Worm (Caenorhabditis elegans) whole organism, mixed stage, embryonic: Measurements from ENCODE around the gene F23H12.7.

Experiments
- M03D4.4 ChIP-seq: sonication (generic microtip); optimal IDR thresholded peaks from 2 replicates; lab custom pipeline; 2017; ENCODE audit warnings: mild to moderate bottlenecking, missing genetic modification characterization, missing compliant biosample characterization
- bed-3 ChIP-seq: fragments of 200-800 bp; sonication (Bioruptor generic); optimal IDR thresholded peaks from 3 replicates; lab custom pipeline; 2018; ENCODE audit warnings: mild to moderate bottlenecking, missing genetic modification characterization, moderate library complexity, missing compliant biosample characterization
- blmp-1 ChIP-seq: fragments of 150-350 bp; optimal IDR thresholded peaks from 2 replicates; lab custom pipeline; 2014; ENCODE audit warnings: missing biosample characterization, missing genetic modification characterization
- ceh-39 ChIP-seq: fragments of 150-350 bp; optimal IDR thresholded peaks from 2 replicates; lab custom pipeline; 2014; ENCODE audit warnings: missing biosample characterization, missing genetic modification characterization
- ceh-43 ChIP-seq: fragments of 200-800 bp; sonication (Bioruptor generic); optimal IDR thresholded peaks from 2 replicates; lab custom pipeline; 2018; ENCODE audit warnings: mild to moderate bottlenecking, missing genetic modification characterization, moderate library complexity, missing compliant biosample characterization
- ceh-83 ChIP-seq: fragments of 200-800 bp; sonication (Bioruptor generic); optimal IDR thresholded peaks from 2 replicates; lab custom pipeline; 2018; ENCODE audit warnings: mild to moderate bottlenecking, missing genetic modification characterization, missing compliant biosample characterization
- ces-1 ChIP-seq: fragments of 150-350 bp; optimal IDR thresholded peaks from 2 replicates; lab custom pipeline; 2014; ENCODE audit warnings: missing biosample characterization, missing genetic modification reagents, missing genetic modification characterization
- cnd-1 ChIP-seq: fragments of 200-800 bp; sonication (Bioruptor generic); optimal IDR thresholded peaks from 2 replicates; lab custom pipeline; 2018; ENCODE audit warnings: mild to moderate bottlenecking, missing genetic modification characterization, missing compliant biosample characterization
- drap-1 ChIP-seq: fragments of 200-800 bp; sonication (Bioruptor generic); optimal IDR thresholded peaks from 3 replicates; lab custom pipeline; 2018; ENCODE audit warnings: mild to moderate bottlenecking, missing genetic modification characterization, missing compliant biosample characterization
- elt-1 ChIP-seq: sonication (generic microtip); optimal IDR thresholded peaks from 2 replicates; lab custom pipeline; 2017; ENCODE audit warnings: missing genetic modification characterization, mild to moderate bottlenecking, missing compliant biosample characterization, antibody characterized with exemption, moderate library complexity, borderline replicate concordance; ENCODE audit not compliant: insufficient read depth
- elt-3 ChIP-seq: fragments of 150-350 bp; optimal IDR thresholded peaks from 2 replicates; lab custom pipeline; 2014; ENCODE audit warnings: missing biosample characterization, missing genetic modification characterization
- flh-1 ChIP-seq: fragments of 200-800 bp; sonication (Bioruptor generic); optimal IDR thresholded peaks from 2 replicates; lab custom pipeline; 2018; ENCODE audit warnings: mild to moderate bottlenecking, missing genetic modification characterization, moderate library complexity, missing compliant biosample characterization
- ham-2 ChIP-seq: fragments of 200-800 bp; sonication (Bioruptor generic); optimal IDR thresholded peaks from 2 replicates; lab custom pipeline; 2018; ENCODE audit warnings: mild to moderate bottlenecking, missing genetic modification characterization, missing compliant biosample characterization
- hlh-1 ChIP-seq: fragments of 150-350 bp; optimal IDR thresholded peaks from 2 replicates; lab custom pipeline; 2014; ENCODE audit warnings: missing biosample characterization, missing genetic modification reagents, missing genetic modification characterization
- lin-13 ChIP-seq: fragments of 150-350 bp; optimal IDR thresholded peaks from 2 replicates; lab custom pipeline; 2014; ENCODE audit warnings: missing biosample characterization, missing genetic modification characterization
- lin-32 ChIP-seq: fragments of 200-800 bp; sonication (Bioruptor generic); optimal IDR thresholded peaks from 2 replicates; lab custom pipeline; 2018; ENCODE audit warnings: mild to moderate bottlenecking, missing genetic modification characterization, missing compliant biosample characterization
- lsy-2 ChIP-seq: fragments of 150-350 bp; optimal IDR thresholded peaks from 2 replicates; lab custom pipeline; 2014; ENCODE audit warnings: missing biosample characterization, missing genetic modification characterization
- mab-5 ChIP-seq: fragments of 150-350 bp; optimal IDR thresholded peaks from 2 replicates; lab custom pipeline; 2014; ENCODE audit warnings: missing biosample characterization, missing genetic modification characterization
- mep-1 ChIP-seq: fragments of 150-350 bp; optimal IDR thresholded peaks from 2 replicates; lab custom pipeline; 2017; ENCODE audit warnings: missing biosample characterization, missing genetic modification reagents, missing genetic modification characterization, inconsistent platforms
- mls-2 ChIP-seq: sonication (generic microtip); optimal IDR thresholded peaks from 2 replicates; lab custom pipeline; 2016; ENCODE audit warnings: mild to moderate bottlenecking, missing genetic modification characterization, moderate library complexity, missing compliant biosample characterization
- nhr-12 ChIP-seq: fragments of 150-350 bp; optimal IDR thresholded peaks from 2 replicates; lab custom pipeline; 2014; ENCODE audit warnings: missing biosample characterization, missing genetic modification characterization
- nhr-2 ChIP-seq: fragments of 150-350 bp; optimal IDR thresholded peaks from 2 replicates; lab custom pipeline; 2014; ENCODE audit warnings: missing biosample characterization, missing genetic modification characterization
- nhr-237 ChIP-seq: fragments of 150-350 bp; optimal IDR thresholded peaks from 2 replicates; lab custom pipeline; 2014; ENCODE audit warnings: missing biosample characterization, missing genetic modification characterization
- nhr-28 ChIP-seq: fragments of 150-350 bp; optimal IDR thresholded peaks from 2 replicates; lab custom pipeline; 2014; ENCODE audit warnings: missing biosample characterization, missing genetic modification characterization
- nhr-76 ChIP-seq: sonication (generic microtip); optimal IDR thresholded peaks from 2 replicates; lab custom pipeline; 2017; ENCODE audit warnings: missing biosample characterization, missing genetic modification characterization
- pha-4 ChIP-seq: fragments of 150-350 bp; optimal IDR thresholded peaks from 2 replicates; lab custom pipeline; 2018; ENCODE audit warnings: missing biosample characterization, missing genetic modification reagents, missing genetic modification characterization
- sem-2 ChIP-seq: fragments of 200-800 bp; sonication (Bioruptor generic); optimal IDR thresholded peaks from 2 replicates; lab custom pipeline; 2018; ENCODE audit warnings: mild to moderate bottlenecking, missing genetic modification characterization, missing compliant biosample characterization
- snpc-4 ChIP-seq: fragments of 150-350 bp; optimal IDR thresholded peaks from 2 replicates; lab custom pipeline; 2014; ENCODE audit warnings: missing biosample characterization, missing genetic modification characterization
- sptf-1 ChIP-seq: sonication (generic microtip); optimal IDR thresholded peaks from 2 replicates; lab custom pipeline; 2017; ENCODE audit warnings: mild to moderate bottlenecking, missing genetic modification characterization, moderate library complexity, missing compliant biosample characterization
- tbx-8 ChIP-seq: fragments of 200-800 bp; sonication (Bioruptor generic); optimal IDR thresholded peaks from 2 replicates; lab custom pipeline; 2018; ENCODE audit warnings: mild to moderate bottlenecking, missing genetic modification characterization, moderate library complexity, missing compliant biosample characterization
- unc-120 ChIP-seq: sonication (generic microtip); optimal IDR thresholded peaks from 2 replicates; lab custom pipeline; 2017; ENCODE audit warnings: missing genetic modification characterization, missing compliant biosample characterization; ENCODE audit not compliant: poor library complexity, severe bottlenecking
- unc-39 ChIP-seq: fragments of 150-350 bp; optimal IDR thresholded peaks from 2 replicates; lab custom pipeline; 2014; ENCODE audit warnings: missing biosample characterization, missing genetic modification characterization
- unc-62 ChIP-seq: fragments of 150-350 bp; optimal IDR thresholded peaks from 2 replicates; lab custom pipeline; 2014; ENCODE audit warnings: missing biosample characterization, missing genetic modification reagents, missing genetic modification characterization
- zip-8 ChIP-seq: fragments of 150-350 bp; optimal IDR thresholded peaks from 2 replicates; lab custom pipeline; 2014; ENCODE audit warnings: missing biosample characterization, missing genetic modification characterization
- ztf-11 ChIP-seq: fragments of 150-350 bp; optimal IDR thresholded peaks from 2 replicates; lab custom pipeline; 2014; ENCODE audit warnings: missing biosample characterization, missing genetic modification characterization

The F23H12.7 gene

DNA sequence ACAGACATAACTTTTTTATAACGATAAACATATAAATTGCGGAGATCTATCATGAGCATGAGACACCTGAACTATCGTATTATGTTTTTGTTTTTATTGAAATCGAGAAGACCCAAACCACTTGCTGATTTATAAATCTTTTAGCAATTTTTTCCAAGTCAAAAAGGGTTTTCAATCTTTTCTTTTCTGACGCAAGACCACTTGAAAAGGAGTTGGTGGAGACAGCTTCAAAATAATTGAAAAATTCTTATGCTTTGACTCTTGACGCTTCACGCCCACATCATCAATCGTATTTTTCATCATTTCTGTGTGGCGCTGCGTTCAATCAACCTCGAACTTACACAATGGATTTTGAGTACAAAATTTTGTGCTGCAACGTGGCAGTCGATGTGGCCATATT, at the start of gene F23H12.7:
F23H12.7 (plus strand) TSS at position 301 of the 400 bp plus-strand sequence.
- TF ChIP-seq nhr-237 (tag; lab: Kevin White, UChicago) (no peak), nhr-12 (no peak)
- TF ChIP-seq, all 35 proteins: peak for 0

DNA sequence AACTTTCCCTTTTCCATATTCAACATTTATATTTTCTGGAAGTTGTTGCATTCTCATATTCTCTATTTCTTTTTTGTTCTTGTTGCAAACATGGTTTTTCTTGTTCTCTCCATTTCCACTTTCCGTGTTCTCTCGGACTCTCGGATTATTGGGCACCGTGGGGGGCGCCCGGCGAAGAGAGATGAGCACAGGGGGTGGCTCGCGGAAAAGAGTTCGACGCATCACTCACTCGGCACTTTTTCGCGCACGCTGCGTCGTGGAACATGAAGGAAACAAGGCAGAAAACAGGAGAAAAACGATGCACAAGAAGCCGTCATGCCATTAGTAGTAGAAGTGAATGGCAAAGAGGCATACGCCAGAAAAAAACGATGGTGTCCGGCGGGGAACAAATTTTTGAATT, 44.8 kb upstream of the F23H12.7 start:
- TF ChIP-seq elt-1 (tag; lab: Kevin White, UChicago), result no peak
- no peak for TF ChIP-seq ces-1 (GFP tag; lab: Kevin White, UChicago)
- no peak for TF ChIP-seq cnd-1 (tag; lab: Kevin White, UChicago)
- TF ChIP-seq elt-3 (tag; lab: Kevin White, UChicago), result no peak
- TF ChIP-seq nhr-12, result no peak
- no peak for TF ChIP-seq lin-32 (GFP tag; lab: Kevin White, UChicago)
- no peak for TF ChIP-seq nhr-28 (tag; lab: Kevin White, UChicago)
- TF ChIP-seq mab-5 (tag; lab: Kevin White, UChicago), result no peak
- TF ChIP-seq drap-1, result no peak
- TF ChIP-seq mls-2, result no peak
- no peak for TF ChIP-seq ceh-83
- no peak for TF ChIP-seq pha-4 (tag; lab: Kevin White, UChicago)
- TF ChIP-seq, all 35 proteins: peak for 0

DNA sequence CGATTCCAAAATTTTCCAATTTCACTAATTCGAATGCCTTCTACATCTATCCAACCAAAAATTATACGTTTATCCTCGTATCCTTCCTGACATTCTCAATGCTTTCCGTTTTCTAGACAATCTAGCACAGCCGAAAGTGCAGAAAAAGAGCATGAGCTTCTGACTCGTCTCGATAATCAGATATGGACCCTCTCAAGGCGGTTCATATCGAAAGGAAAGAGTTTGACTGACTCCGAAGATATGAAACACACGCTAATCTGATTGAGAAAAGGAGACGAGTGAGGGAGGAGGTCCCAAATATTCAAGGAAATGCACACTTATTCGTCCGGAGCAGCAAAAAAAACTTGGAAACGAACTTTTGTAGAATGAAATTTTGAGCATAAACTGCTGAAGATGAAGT, 42.3 kb upstream of the F23H12.7 start:
- TF ChIP-seq ces-1 (GFP tag; lab: Kevin White, UChicago) (peak; percentile 83), nhr-237 (tag; lab: Kevin White, UChicago) (no peak)

DNA sequence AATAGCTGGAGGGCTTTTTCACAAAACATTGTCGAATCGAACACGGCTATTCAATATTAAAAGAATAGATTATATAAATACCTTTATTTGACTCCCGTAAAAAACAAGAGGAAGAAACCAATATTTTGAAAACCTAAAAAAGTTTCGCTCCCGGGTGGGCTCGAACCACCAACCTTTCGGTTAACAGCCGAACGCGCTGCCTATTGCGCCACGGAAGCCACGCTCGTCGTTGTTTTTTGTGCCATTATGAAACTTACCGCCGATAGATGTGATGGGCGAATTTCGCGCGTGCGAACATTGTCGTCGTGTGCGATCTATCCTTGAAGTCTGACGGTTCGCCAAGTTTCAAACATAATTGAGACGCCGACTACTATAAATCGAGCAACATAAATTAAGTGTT, 39.7 kb upstream of the F23H12.7 start:
- TF ChIP-seq blmp-1 (tag; lab: Kevin White, UChicago) (no peak), ceh-39 (tag; lab: Kevin White, UChicago) (no peak), elt-3 (tag; lab: Kevin White, UChicago) (no peak), snpc-4 (tag; lab: Kevin White, UChicago) (no peak), mab-5 (tag; lab: Kevin White, UChicago) (no peak), nhr-28 (tag; lab: Kevin White, UChicago) (no peak), lin-32 (GFP tag; lab: Kevin White, UChicago) (no peak), sptf-1 (peak; percentile 53), mls-2 (peak; percentile 37), drap-1 (no peak), unc-39 (tag; lab: Kevin White, UChicago) (no peak), zip-8 (tag; lab: Kevin White, UChicago) (no peak), tbx-8 (GFP tag; lab: Kevin White, UChicago) (no peak), unc-120 (tag; lab: Kevin White, UChicago) (no peak), lsy-2 (tag; lab: Kevin White, UChicago) (no peak), hlh-1 (tag; lab: Kevin White, UChicago) (no peak), pha-4 (tag; lab: Kevin White, UChicago) (no peak), nhr-76 (tag; lab: Kevin White, UChicago) (no peak), unc-62 (GFP tag; lab: Kevin White, UChicago) (no peak), bed-3 (peak; percentile 1), cnd-1 (tag; lab: Kevin White, UChicago) (peak; percentile 33), nhr-2 (tag; lab: Kevin White, UChicago) (no peak), nhr-12 (no peak), mep-1 (no peak), flh-1 (GFP tag; lab: Kevin White, UChicago) (no peak), lin-13 (no peak), M03D4.4 (tag; lab: Kevin White, UChicago) (peak; percentile 60), ztf-11 (tag; lab: Kevin White, UChicago) (no peak), ceh-43 (no peak), ces-1 (GFP tag; lab: Kevin White, UChicago) (no peak), elt-1 (tag; lab: Kevin White, UChicago) (no peak), nhr-237 (tag; lab: Kevin White, UChicago) (no peak), ceh-83 (peak; percentile 83), sem-2 (GFP tag; lab: Kevin White, UChicago) (peak; percentile 41), ham-2 (GFP tag; lab: Kevin White, UChicago) (no peak)
